Fruit fly (Drosophila melanogaster) whole organism, embryonic: Measurements from ENCODE around the gene Gbeta76C.

Experiments used
- Bgb ChIP-seq: fragments of 200-800 bp; sonication (Bioruptor generic); IDR thresholded peaks from 2 replicates; pipeline ENCODE4 v1.3.6; 2022; ENCODE audit warnings: missing biosample characterization, missing genetic modification characterization; ENCODE audit not compliant: partially characterized antibody
- CG10366 ChIP-seq: fragments of 200-800 bp; sonication (Bioruptor generic); IDR thresholded peaks from 2 replicates; pipeline ENCODE4 v1.3.6; 2022; ENCODE audit warnings: missing biosample characterization, missing genetic modification characterization
- CG12236 ChIP-seq: fragments of 200-800 bp; sonication (Bioruptor generic); optimal IDR thresholded peaks from 2 replicates; lab custom pipeline; 2016; ENCODE audit warnings: missing biosample characterization, missing genetic modification characterization
- CG1233 ChIP-seq: fragments of 200-800 bp; sonication (Bioruptor generic); optimal IDR thresholded peaks from 4 replicates; lab custom pipeline; 2018; ENCODE audit warnings: missing biosample characterization, mild to moderate bottlenecking, missing genetic modification characterization
- CG12391 ChIP-seq: fragments of 200-800 bp; sonication (Bioruptor generic); optimal IDR thresholded peaks from 3 replicates; lab custom pipeline; 2018; ENCODE audit warnings: missing biosample characterization, mild to moderate bottlenecking, missing genetic modification characterization, moderate library complexity
- CG13287 ChIP-seq: fragments of 200-800 bp; sonication (Bioruptor generic); IDR thresholded peaks from 2 replicates; pipeline ENCODE4 v1.3.6; 2022; ENCODE audit warnings: missing biosample characterization, missing genetic modification characterization; ENCODE audit not compliant: partially characterized antibody
- CG14014 ChIP-seq: fragments of 200-800 bp; sonication (Bioruptor generic); IDR thresholded peaks from 2 replicates; pipeline ENCODE4 v1.3.6; 2022; ENCODE audit warnings: missing biosample characterization, missing genetic modification characterization
- CG14667 ChIP-seq: fragments of 200-800 bp; sonication (Bioruptor generic); IDR thresholded peaks from 2 replicates; pipeline ENCODE4 v1.3.6; 2022; ENCODE audit warnings: missing biosample characterization, missing genetic modification characterization
- CG1603 ChIP-seq: fragments of 200-800 bp; sonication (Bioruptor generic); optimal IDR thresholded peaks from 2 replicates; lab custom pipeline; 2019; ENCODE audit warnings: missing biosample characterization, mild to moderate bottlenecking, missing genetic modification characterization, moderate library complexity
- CG16863 ChIP-seq: fragments of 200-800 bp; sonication (Bioruptor generic); optimal IDR thresholded peaks from 3 replicates; lab custom pipeline; 2016; ENCODE audit warnings: missing biosample characterization, missing genetic modification characterization
- CG17802 ChIP-seq: fragments of 200-800 bp; sonication (Bioruptor generic); optimal IDR thresholded peaks from 2 replicates; lab custom pipeline; 2018; ENCODE audit warnings: missing biosample characterization, mild to moderate bottlenecking, missing genetic modification characterization, moderate library complexity
- CG18011 ChIP-seq: fragments of 200-800 bp; sonication (Bioruptor generic); optimal IDR thresholded peaks from 2 replicates; lab custom pipeline; 2017; ENCODE audit warnings: missing biosample characterization, missing genetic modification characterization, mild to moderate bottlenecking, moderate library complexity, missing genotype
- CG2202 ChIP-seq: fragments of 200-800 bp; sonication (Bioruptor generic); optimal IDR thresholded peaks from 2 replicates; lab custom pipeline; 2018; ENCODE audit warnings: missing biosample characterization, mild to moderate bottlenecking, missing genetic modification characterization
- CG31388 ChIP-seq: fragments of 200-800 bp; sonication (Bioruptor generic); optimal IDR thresholded peaks from 2 replicates; lab custom pipeline; 2016; ENCODE audit warnings: missing biosample characterization, missing genetic modification characterization
- CG3726 ChIP-seq: fragments of 200-800 bp; sonication (Bioruptor generic); IDR thresholded peaks from 3 replicates; pipeline ENCODE4, ENCODE4 v1.3.6; 2022; ENCODE audit warnings: missing biosample characterization, missing genetic modification characterization
- CG3838 ChIP-seq: fragments of 200-800 bp; sonication (Bioruptor generic); optimal IDR thresholded peaks from 3 replicates; lab custom pipeline; 2016; ENCODE audit warnings: missing biosample characterization, missing genetic modification characterization
- CG43689 ChIP-seq: fragments of 200-800 bp; sonication (Bioruptor generic); IDR thresholded peaks from 2 replicates; pipeline ENCODE4 v1.3.6; 2022; ENCODE audit warnings: missing biosample characterization, missing genetic modification characterization
- CG6175 ChIP-seq: fragments of 200-800 bp; sonication (Bioruptor generic); IDR thresholded peaks from 3 replicates; pipeline ENCODE4 v1.3.6; 2022; ENCODE audit warnings: missing biosample characterization, missing genetic modification characterization
- CG7271 ChIP-seq: fragments of 200-800 bp; sonication (Bioruptor generic); optimal IDR thresholded peaks from 2 replicates; lab custom pipeline; 2018; ENCODE audit warnings: missing biosample characterization, mild to moderate bottlenecking, missing genetic modification characterization, moderate library complexity
- Camta ChIP-seq: fragments of 200-800 bp; sonication (Bioruptor generic); optimal IDR thresholded peaks from 2 replicates; lab custom pipeline; 2016; ENCODE audit warnings: missing biosample characterization, missing genetic modification characterization
- Dek ChIP-seq: fragments of 200-800 bp; sonication (Bioruptor generic); optimal IDR thresholded peaks from 3 replicates; lab custom pipeline; 2019; ENCODE audit warnings: missing biosample characterization, mild to moderate bottlenecking, missing genetic modification characterization, moderate library complexity
- Dfd ChIP-seq, 2 experiments: fragments of >200 bp; optimal IDR thresholded peaks; 2 replicates each; lab custom pipeline; 2017; ENCODE audit warnings: missing biosample characterization in 2 of 2, missing genetic modification characterization in 2 of 2
- Ets65A ChIP-seq: fragments of 200-800 bp; sonication (Bioruptor generic); peaks from one replicate; lab custom pipeline; 2016; ENCODE audit warnings: missing biosample characterization, missing genetic modification characterization
- Fer3 ChIP-seq: fragments of 200-800 bp; sonication (Bioruptor generic); optimal IDR thresholded peaks from 2 replicates; lab custom pipeline; 2018; ENCODE audit warnings: missing biosample characterization, mild to moderate bottlenecking, missing genetic modification characterization, moderate library complexity
- HLHmδ ChIP-seq: fragments of 200-800 bp; sonication (Bioruptor generic); optimal IDR thresholded peaks from 2 replicates; lab custom pipeline; 2018; ENCODE audit warnings: missing biosample characterization, mild to moderate bottlenecking, missing genetic modification characterization, moderate library complexity
- Hsf ChIP-seq: fragments of 200-800 bp; sonication (Bioruptor generic); optimal IDR thresholded peaks from 3 replicates; lab custom pipeline; 2016; ENCODE audit warnings: missing biosample characterization, missing genetic modification characterization
- Myb ChIP-seq: fragments of 200-800 bp; sonication (Bioruptor generic); optimal IDR thresholded peaks from 2 replicates; lab custom pipeline; 2016; ENCODE audit warnings: missing biosample characterization, missing genetic modification characterization
- Oli ChIP-seq: fragments of 200-800 bp; sonication (Bioruptor generic); optimal IDR thresholded peaks from 2 replicates; lab custom pipeline; 2018; ENCODE audit warnings: missing biosample characterization, mild to moderate bottlenecking, missing genetic modification characterization, moderate library complexity
- Opbp ChIP-seq: fragments of 200-800 bp; sonication (Bioruptor generic); IDR thresholded peaks from 3 replicates; pipeline ENCODE4 v1.3.6; 2022; ENCODE audit warnings: missing biosample characterization, missing genetic modification characterization; ENCODE audit not compliant: partially characterized antibody
- PHDP ChIP-seq: fragments of 200-800 bp; sonication (Bioruptor generic); optimal IDR thresholded peaks from 3 replicates; lab custom pipeline; 2018; ENCODE audit warnings: missing biosample characterization, mild to moderate bottlenecking, missing genetic modification characterization, moderate library complexity
- Rx ChIP-seq: fragments of 200-800 bp; sonication (Bioruptor generic); IDR thresholded peaks from 2 replicates; pipeline ENCODE4 v1.3.6; 2022; ENCODE audit warnings: missing biosample characterization, missing genetic modification characterization
- Sin3A ChIP-seq: fragments of >200 bp; optimal IDR thresholded peaks from 2 replicates; lab custom pipeline; 2018
- Ssrp ChIP-seq: fragments of 200-800 bp; sonication (Bioruptor generic); optimal IDR thresholded peaks from 2 replicates; lab custom pipeline; 2018; ENCODE audit warnings: missing biosample characterization, mild to moderate bottlenecking, missing genetic modification characterization, moderate library complexity
- ac ChIP-seq: fragments of 200-800 bp; sonication (Bioruptor generic); optimal IDR thresholded peaks from 3 replicates; lab custom pipeline; 2017; ENCODE audit warnings: missing biosample characterization, mild to moderate bottlenecking, missing genetic modification characterization
- amos ChIP-seq: fragments of 200-800 bp; sonication (Bioruptor generic); IDR thresholded peaks from 2 replicates; pipeline ENCODE4 v1.3.6; 2022; ENCODE audit warnings: missing biosample characterization, missing genetic modification characterization; ENCODE audit not compliant: partially characterized antibody
- bowl ChIP-seq: fragments of 200-800 bp; sonication (Bioruptor generic); IDR thresholded peaks from 2 replicates; pipeline ENCODE4 v1.3.6; 2022; ENCODE audit warnings: missing biosample characterization, missing genetic modification characterization
- cas ChIP-seq: fragments of 200-800 bp; sonication (Bioruptor generic); IDR thresholded peaks from 2 replicates; pipeline ENCODE4 v1.3.6; 2022; ENCODE audit warnings: missing biosample characterization, missing genetic modification characterization
- chm ChIP-seq: fragments of 200-800 bp; sonication (Bioruptor generic); IDR thresholded peaks from 2 replicates; pipeline ENCODE4 v1.3.6; 2022; ENCODE audit warnings: missing biosample characterization, missing genetic modification characterization
- corto ChIP-seq: fragments of 200-800 bp; sonication (Bioruptor generic); optimal IDR thresholded peaks from 2 replicates; lab custom pipeline; 2016; ENCODE audit warnings: missing biosample characterization, mild to moderate bottlenecking, missing genetic modification characterization, moderate library complexity
- da ChIP-seq: fragments of 200-800 bp; sonication (Bioruptor generic); optimal IDR thresholded peaks from 2 replicates; lab custom pipeline; 2016; ENCODE audit warnings: missing biosample characterization, missing genetic modification characterization
- dan ChIP-seq: fragments of 200-800 bp; sonication (Bioruptor generic); IDR thresholded peaks from 2 replicates; pipeline ENCODE4 v1.3.6; 2022; ENCODE audit warnings: missing biosample characterization, missing genetic modification characterization
- disco-r ChIP-seq: fragments of 200-800 bp; sonication (Bioruptor generic); optimal IDR thresholded peaks from 2 replicates; lab custom pipeline; 2016; ENCODE audit warnings: missing biosample characterization, missing genetic modification characterization
- fd96Cb ChIP-seq: fragments of 200-800 bp; sonication (Bioruptor generic); optimal IDR thresholded peaks from 2 replicates; lab custom pipeline; 2018; ENCODE audit warnings: missing biosample characterization, mild to moderate bottlenecking, missing genetic modification characterization, moderate library complexity
- gcm ChIP-seq: fragments of 200-800 bp; sonication (Bioruptor generic); optimal IDR thresholded peaks from 2 replicates; lab custom pipeline; 2019; ENCODE audit warnings: missing biosample characterization, mild to moderate bottlenecking, missing genetic modification characterization, moderate library complexity
- grn ChIP-seq: fragments of 200-800 bp; sonication (Bioruptor generic); optimal IDR thresholded peaks from 3 replicates; lab custom pipeline; 2017; ENCODE audit warnings: missing biosample characterization, missing genetic modification characterization
- gsb-n ChIP-seq: fragments of 200-800 bp; sonication (Bioruptor generic); optimal IDR thresholded peaks from 3 replicates; lab custom pipeline; 2018; ENCODE audit warnings: missing biosample characterization, mild to moderate bottlenecking, missing genetic modification characterization
- pnt ChIP-seq: fragments of 200-800 bp; sonication (Bioruptor generic); optimal IDR thresholded peaks from 3 replicates; lab custom pipeline; 2016; ENCODE audit warnings: missing biosample characterization, missing genetic modification characterization
- pum ChIP-seq: fragments of 200-800 bp; sonication (Bioruptor generic); optimal IDR thresholded peaks from 2 replicates; lab custom pipeline; 2016; ENCODE audit warnings: missing biosample characterization, missing genetic modification characterization
- sd ChIP-seq: fragments of 200-800 bp; sonication (Bioruptor generic); optimal IDR thresholded peaks from 3 replicates; lab custom pipeline; 2018; ENCODE audit warnings: missing biosample characterization, mild to moderate bottlenecking, missing genetic modification characterization, moderate library complexity
- sim ChIP-seq: fragments of 200-800 bp; sonication (Bioruptor generic); IDR thresholded peaks from 2 replicates; pipeline ENCODE4 v1.3.6; 2022; ENCODE audit warnings: missing biosample characterization, missing genetic modification characterization
- slou ChIP-seq: fragments of 200-800 bp; sonication (Bioruptor generic); optimal IDR thresholded peaks from 3 replicates; lab custom pipeline; 2016; ENCODE audit warnings: missing biosample characterization, missing genetic modification characterization
- tx ChIP-seq: fragments of 200-800 bp; sonication (Bioruptor generic); optimal IDR thresholded peaks from 2 replicates; lab custom pipeline; 2016; ENCODE audit warnings: missing biosample characterization, missing genetic modification characterization

Gbeta76C gene

DNA sequence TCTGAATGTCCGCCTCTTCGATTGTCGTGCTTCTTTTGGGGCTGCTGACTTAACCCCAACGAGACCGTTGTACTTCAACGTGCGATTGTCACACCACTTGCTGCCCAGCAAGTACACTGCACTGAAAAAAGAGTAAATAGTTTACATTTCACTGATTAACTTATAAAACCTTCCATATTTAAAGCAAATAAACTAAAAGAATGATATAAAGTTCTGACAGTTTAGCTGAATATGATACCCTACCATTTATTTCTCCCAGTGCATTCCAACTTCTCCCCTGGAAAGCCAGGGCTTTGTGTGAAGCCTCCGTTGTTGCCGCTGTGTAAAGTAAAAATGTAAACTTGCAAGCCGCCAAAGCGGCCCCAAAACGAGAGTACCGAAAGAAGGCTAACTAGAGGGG lies 13.1 kb upstream of the Gbeta76C start (continued):
- TF ChIP-seq Camta (no peak), CG6175 (GFP tag; lab: Robert Waterston, UW) (no peak), gsb-n (tag; lab: Kevin White, UChicago) (peak; percentile 29), Opbp (GFP tag; lab: Robert Waterston, UW) (no peak), bowl (GFP tag; lab: Robert Waterston, UW) (no peak), CG13287 (GFP tag; lab: Robert Waterston, UW) (no peak), sd (tag; lab: Kevin White, UChicago) (no peak), CG14667 (GFP tag; lab: Robert Waterston, UW) (no peak), disco-r (GFP tag; lab: Kevin White, UChicago) (no peak), CG43689 (GFP tag; lab: Robert Waterston, UW) (no peak), grn (GFP tag; lab: Kevin White, UChicago) (no peak), PHDP (tag; lab: Kevin White, UChicago) (no peak), CG1603 (tag; lab: Kevin White, UChicago) (peak; percentile 58), tx (GFP tag; lab: Kevin White, UChicago) (no peak), CG3726 (GFP tag; lab: Robert Waterston, UW) (0 out of 3 replicates have a peak, but pooled peaks have one; percentile 29), CG12391 (peak; percentile 38), da (GFP tag; lab: Kevin White, UChicago) (no peak), dan (GFP tag; lab: Robert Waterston, UW) (no peak), Myb (GFP tag; lab: Kevin White, UChicago) (no peak), Dfd (GFP tag; optimal IDR thresholded peaks at IDR 0.05; lab: Kevin White, UChicago) (no peak), CG7271 (tag; lab: Kevin White, UChicago) (no peak), pnt (GFP tag; lab: Kevin White, UChicago) (peak; percentile 21), corto (GFP tag; lab: Kevin White, UChicago) (no peak), HLHmδ (GFP tag; lab: Kevin White, UChicago) (no peak), Ssrp (tag; lab: Kevin White, UChicago) (no peak), sim (no peak), pum (GFP tag; lab: Kevin White, UChicago) (peak; percentile 17), Oli (peak; percentile 20), CG14014 (GFP tag; lab: Robert Waterston, UW) (no peak), fd96Cb (peak; percentile 38), CG16863 (no peak), CG12236 (GFP tag; lab: Kevin White, UChicago) (no peak), amos (no peak), CG1233 (GFP tag; lab: Kevin White, UChicago) (no peak), CG3838 (no peak), Hsf (GFP tag; lab: Kevin White, UChicago) (no peak), CG31388 (GFP tag; lab: Kevin White, UChicago) (no peak), CG2202 (tag; lab: Kevin White, UChicago) (peak; percentile 21), CG17802 (tag; lab: Kevin White, UChicago) (peak; percentile 21), Dek (tag; lab: Kevin White, UChicago) (no peak), Sin3A (lab: Kevin White, UChicago) (no peak), CG10366 (GFP tag; lab: Robert Waterston, UW) (no peak), Rx (0 out of 2 replicates have a peak, but pooled peaks have one; percentile 4), cas (GFP tag; lab: Robert Waterston, UW) (no peak), chm (GFP tag; lab: Robert Waterston, UW) (no peak), gcm (GFP tag; lab: Kevin White, UChicago) (no peak), Bgb (GFP tag; lab: Robert Waterston, UW) (no peak), ac (no peak), Fer3 (no peak), slou (GFP tag; lab: Kevin White, UChicago) (no peak), Ets65A (GFP tag; lab: Kevin White, UChicago) (peak; percentile 92), CG18011 (GFP tag; lab: Kevin White, UChicago) (no peak)
